Worm (Caenorhabditis elegans) whole organism, early embryonic: ENCODE data around the gene F54C9.14.

Experiments
- B0310.2 ChIP-seq: sonication (generic microtip); optimal IDR thresholded peaks from 2 replicates; lab custom pipeline; 2016; ENCODE audit warnings: mild to moderate bottlenecking, missing genetic modification characterization, missing compliant biosample characterization
- ama-1 ChIP-seq: fragments of 150-350 bp; optimal IDR thresholded peaks from 2 replicates; lab custom pipeline; 2014
- hmg-4 ChIP-seq: fragments of 200-800 bp; sonication (Bioruptor generic); optimal IDR thresholded peaks from 2 replicates; lab custom pipeline; 2018; ENCODE audit warnings: mild to moderate bottlenecking, missing genetic modification characterization, missing compliant biosample characterization
- hnd-1 ChIP-seq: sonication (generic microtip); optimal IDR thresholded peaks from 2 replicates; lab custom pipeline; 2016; ENCODE audit warnings: missing genetic modification characterization, missing compliant biosample characterization
- scrt-1 ChIP-seq: fragments of 200-800 bp; sonication (Bioruptor generic); IDR thresholded peaks from 2 replicates; pipeline ENCODE4 v1.3.6; 2022; ENCODE audit warnings: missing genetic modification characterization, missing compliant biosample characterization
- sea-1 ChIP-seq: fragments of 200-800 bp; sonication (Bioruptor generic); conservative IDR thresholded peaks from 2 replicates; pipeline ENCODE4 v1.3.6; 2022; ENCODE audit warnings: missing genetic modification characterization, missing compliant biosample characterization
- tbx-11 ChIP-seq: fragments of 200-800 bp; sonication (Bioruptor generic); IDR thresholded peaks from 2 replicates; pipeline ENCODE4 v1.3.6; 2022; ENCODE audit warnings: missing genetic modification characterization, missing compliant biosample characterization

ce11 chrII:8575184-8575583 is 13.1 kb downstream of the F54C9.14 start, which contains the start of gene puf-5:
- no peak for TF ChIP-seq ama-1 (lab: Kevin White, UChicago)
- no peak for TF ChIP-seq sea-1 (GFP tag; lab: Robert Waterston, UW)
- no peak for TF ChIP-seq hmg-4 (GFP tag; lab: Kevin White, UChicago)
- TF ChIP-seq hnd-1, result no peak
- no peak for TF ChIP-seq scrt-1 (GFP tag; lab: Robert Waterston, UW)
- no peak for TF ChIP-seq tbx-11 (GFP tag; lab: Robert Waterston, UW)
- no peak for TF ChIP-seq B0310.2 (tag; lab: Kevin White, UChicago)
